Worm (Caenorhabditis elegans) whole organism, late embryonic: ENCODE measurements around the gene mct-5.

ENCODE experiments used
- ama-1 ChIP-seq: fragments of 150-350 bp; optimal IDR thresholded peaks from 2 replicates; lab custom pipeline; 2014
- ceh-19 ChIP-seq: fragments of 200-800 bp; sonication (Bioruptor generic); optimal IDR thresholded peaks from 2 replicates; lab custom pipeline; 2018; ENCODE audit warnings: mild to moderate bottlenecking, missing genetic modification characterization, missing compliant biosample characterization
- ceh-6 ChIP-seq: fragments of 200-800 bp; sonication (Bioruptor generic); optimal IDR thresholded peaks from 2 replicates; lab custom pipeline; 2018; ENCODE audit warnings: mild to moderate bottlenecking, missing genetic modification characterization, missing compliant biosample characterization
- ets-4 ChIP-seq: sonication (generic microtip); optimal IDR thresholded peaks from 2 replicates; lab custom pipeline; 2016; ENCODE audit warnings: missing genetic modification characterization, missing compliant biosample characterization
- pha-4 ChIP-seq: fragments of 150-350 bp; optimal IDR thresholded peaks from 2 replicates; lab custom pipeline; 2018; ENCODE audit warnings: missing biosample characterization, missing genetic modification reagents, missing genetic modification characterization
- tbx-7 ChIP-seq: sonication (generic microtip); optimal IDR thresholded peaks from 2 replicates; lab custom pipeline; 2016; ENCODE audit warnings: missing genotype, missing genetic modification characterization, missing compliant biosample characterization

DNA sequence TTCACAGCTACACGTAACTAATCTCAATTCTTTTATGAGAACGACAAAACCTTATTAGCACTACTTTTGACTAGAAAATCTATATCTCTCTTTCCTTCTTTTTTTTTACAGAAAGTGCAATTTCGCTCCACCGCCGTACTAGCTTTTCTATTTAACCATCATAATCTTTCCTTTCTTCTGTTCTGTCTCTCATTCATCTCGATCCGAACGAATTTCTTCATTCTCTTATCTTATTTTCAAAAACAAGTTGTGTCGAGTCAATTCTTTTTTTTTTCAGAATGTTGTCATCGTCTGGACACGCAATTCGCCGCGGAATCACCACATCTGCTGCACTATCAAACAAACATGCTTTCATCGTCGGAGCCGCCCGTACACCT is 24.9 kb downstream of the mct-5 start, which contains the start of gene kat-1:
- no peak for TF ChIP-seq ets-4
- no peak for TF ChIP-seq tbx-7
- TF ChIP-seq pha-4 (tag; lab: Kevin White, UChicago): no peak
- TF ChIP-seq ceh-6: no peak
- TF ChIP-seq ceh-19: no peak
- TF ChIP-seq ama-1 (lab: Kevin White, UChicago): no peak
